Fruit fly (Drosophila melanogaster) whole organism, embryonic: ENCODE measurements around the gene CG32299.

ENCODE experiments used
- Antp ChIP-seq: fragments of 200-800 bp; sonication (Bioruptor generic); optimal IDR thresholded peaks from 3 replicates; lab custom pipeline; 2016; ENCODE audit warnings: missing biosample characterization, missing genetic modification characterization
- Atf3 ChIP-seq: fragments of 200-800 bp; sonication (Bioruptor generic); optimal IDR thresholded peaks from 3 replicates; lab custom pipeline; 2016; ENCODE audit warnings: missing biosample characterization, missing genetic modification characterization
- B-H2 ChIP-seq: fragments of 200-800 bp; sonication (Bioruptor generic); optimal IDR thresholded peaks from 2 replicates; lab custom pipeline; 2018; ENCODE audit warnings: missing biosample characterization, mild to moderate bottlenecking, missing genetic modification characterization
- CG10654 ChIP-seq: fragments of 200-800 bp; sonication (Bioruptor generic); optimal IDR thresholded peaks from 2 replicates; lab custom pipeline; 2016; ENCODE audit warnings: missing biosample characterization, missing genetic modification characterization
- CG11085 ChIP-seq: fragments of 200-800 bp; sonication (Bioruptor generic); IDR thresholded peaks from 2 replicates; pipeline ENCODE4 v1.3.6; 2022; ENCODE audit warnings: missing biosample characterization, missing genetic modification characterization
- CG12219 ChIP-seq: fragments of 200-800 bp; sonication (Bioruptor generic); optimal IDR thresholded peaks from 3 replicates; lab custom pipeline; 2018; ENCODE audit warnings: missing biosample characterization, mild to moderate bottlenecking, missing genetic modification characterization
- CG13624 ChIP-seq: fragments of 200-800 bp; sonication (Bioruptor generic); optimal IDR thresholded peaks from 2 replicates; lab custom pipeline; 2016; ENCODE audit warnings: missing biosample characterization, missing genetic modification characterization
- CG13775 ChIP-seq: fragments of 200-800 bp; sonication (Bioruptor generic); optimal IDR thresholded peaks from 3 replicates; lab custom pipeline; 2017; ENCODE audit warnings: missing biosample characterization, mild to moderate bottlenecking, missing genetic modification characterization
- CG15479 ChIP-seq: fragments of 200-800 bp; sonication (Bioruptor generic); optimal IDR thresholded peaks from 3 replicates; lab custom pipeline; 2019; ENCODE audit warnings: missing biosample characterization, mild to moderate bottlenecking, missing genetic modification characterization, moderate library complexity
- CG16813 ChIP-seq: fragments of 200-800 bp; sonication (Bioruptor generic); IDR thresholded peaks from 3 replicates; pipeline ENCODE4 v1.3.6; 2022; ENCODE audit warnings: missing biosample characterization, missing genetic modification characterization; ENCODE audit not compliant: partially characterized antibody
- CG17328 ChIP-seq: fragments of 200-800 bp; sonication (Bioruptor generic); IDR thresholded peaks from 2 replicates; pipeline ENCODE4 v1.3.6; 2022; ENCODE audit warnings: missing biosample characterization, missing genetic modification characterization
- CG17802 ChIP-seq: fragments of 200-800 bp; sonication (Bioruptor generic); optimal IDR thresholded peaks from 2 replicates; lab custom pipeline; 2018; ENCODE audit warnings: missing biosample characterization, mild to moderate bottlenecking, missing genetic modification characterization, moderate library complexity
- CG2875 ChIP-seq: fragments of 200-800 bp; sonication (Bioruptor generic); optimal IDR thresholded peaks from 2 replicates; lab custom pipeline; 2017; ENCODE audit warnings: missing biosample characterization, mild to moderate bottlenecking, missing genetic modification characterization, missing genetic modification reagents
- CG31224 ChIP-seq: fragments of 200-800 bp; sonication (Bioruptor generic); IDR thresholded peaks from 2 replicates; pipeline ENCODE4 v1.3.6; 2022; ENCODE audit warnings: missing biosample characterization, missing genetic modification characterization
- CG34224 ChIP-seq: fragments of 200-800 bp; sonication (Bioruptor generic); IDR thresholded peaks from 3 replicates; pipeline ENCODE4 v1.3.6; 2022; ENCODE audit warnings: missing biosample characterization, missing genetic modification characterization; ENCODE audit not compliant: partially characterized antibody
- CG42726 ChIP-seq: fragments of 200-800 bp; sonication (Bioruptor generic); IDR thresholded peaks from 2 replicates; pipeline ENCODE4 v1.3.6; 2022; ENCODE audit warnings: missing biosample characterization, missing genetic modification characterization; ENCODE audit not compliant: partially characterized antibody
- CG43689 ChIP-seq: fragments of 200-800 bp; sonication (Bioruptor generic); IDR thresholded peaks from 2 replicates; pipeline ENCODE4 v1.3.6; 2022; ENCODE audit warnings: missing biosample characterization, missing genetic modification characterization
- CG6654 ChIP-seq: fragments of 200-800 bp; sonication (Bioruptor generic); optimal IDR thresholded peaks from 2 replicates; lab custom pipeline; 2017; ENCODE audit warnings: missing biosample characterization, mild to moderate bottlenecking, missing genetic modification characterization
- CG6689 ChIP-seq: fragments of 200-800 bp; sonication (Bioruptor generic); IDR thresholded peaks from 2 replicates; pipeline ENCODE4 v1.3.6; 2022; ENCODE audit warnings: missing biosample characterization, missing genetic modification characterization
- CG7786 ChIP-seq: fragments of 200-800 bp; sonication (Bioruptor generic); optimal IDR thresholded peaks from 2 replicates; lab custom pipeline; 2016; ENCODE audit warnings: missing biosample characterization, missing genetic modification characterization
- CG7839 ChIP-seq: fragments of 200-800 bp; sonication (Bioruptor generic); optimal IDR thresholded peaks from 3 replicates; lab custom pipeline; 2018; ENCODE audit warnings: missing biosample characterization, mild to moderate bottlenecking, missing genetic modification characterization, moderate library complexity
- CG7987 ChIP-seq: fragments of 200-800 bp; sonication (Bioruptor generic); optimal IDR thresholded peaks from 2 replicates; lab custom pipeline; 2018; ENCODE audit warnings: missing biosample characterization, mild to moderate bottlenecking, missing genetic modification characterization, moderate library complexity
- CG8281 ChIP-seq: fragments of 200-800 bp; sonication (Bioruptor generic); optimal IDR thresholded peaks from 2 replicates; lab custom pipeline; 2018; ENCODE audit warnings: missing biosample characterization, mild to moderate bottlenecking, missing genetic modification characterization, moderate library complexity
- CG8290 ChIP-seq, 3 experiments: fragments of 200-800 bp; sonication (Bioruptor generic); optimal IDR thresholded peaks; 2 replicates each; lab custom pipeline; 2016 to 2019; ENCODE audit warnings: missing biosample characterization in 3 of 3, missing genetic modification characterization in 3 of 3, mild to moderate bottlenecking in 2 of 3, moderate library complexity in 1 of 3
- CG8388 ChIP-seq: fragments of 200-800 bp; sonication (Bioruptor generic); optimal IDR thresholded peaks from 2 replicates; lab custom pipeline; 2019; ENCODE audit warnings: missing biosample characterization, mild to moderate bottlenecking, missing genetic modification characterization, moderate library complexity
- CG8765 ChIP-seq: fragments of 200-800 bp; sonication (Bioruptor generic); IDR thresholded peaks from 2 replicates; pipeline ENCODE4 v1.3.6; 2022; ENCODE audit warnings: missing biosample characterization, missing genetic modification characterization
- CG8944 ChIP-seq: fragments of 200-800 bp; sonication (Bioruptor generic); optimal IDR thresholded peaks from 3 replicates; lab custom pipeline; 2016; ENCODE audit warnings: missing biosample characterization, missing genetic modification characterization
- D19A ChIP-seq: fragments of 200-800 bp; optimal IDR thresholded peaks from 3 replicates; lab custom pipeline; 2019; ENCODE audit warnings: missing biosample characterization, mild to moderate bottlenecking, missing genetic modification characterization, moderate library complexity
- GATAe ChIP-seq: fragments of 200-800 bp; sonication (Bioruptor generic); conservative IDR thresholded peaks from 2 replicates; pipeline ENCODE4 v1.3.6; 2022; ENCODE audit warnings: missing biosample characterization, missing genetic modification characterization
- Lhr ChIP-seq: fragments of 200-800 bp; sonication (Bioruptor generic); optimal IDR thresholded peaks from 3 replicates; lab custom pipeline; 2017; ENCODE audit warnings: mild to moderate bottlenecking, missing biosample characterization, missing genetic modification reagents, missing genetic modification characterization
- Meics ChIP-seq: fragments of 200-800 bp; sonication (Bioruptor generic); optimal IDR thresholded peaks from 2 replicates; lab custom pipeline; 2017; ENCODE audit warnings: missing biosample characterization, mild to moderate bottlenecking, missing genetic modification characterization
- Oli ChIP-seq: fragments of 200-800 bp; sonication (Bioruptor generic); optimal IDR thresholded peaks from 2 replicates; lab custom pipeline; 2018; ENCODE audit warnings: missing biosample characterization, mild to moderate bottlenecking, missing genetic modification characterization, moderate library complexity
- Poxn ChIP-seq: fragments of 200-800 bp; sonication (Bioruptor generic); IDR thresholded peaks from 2 replicates; pipeline ENCODE4 v1.3.6; 2022; ENCODE audit warnings: missing biosample characterization, missing genetic modification characterization
- Ssrp ChIP-seq: fragments of 200-800 bp; sonication (Bioruptor generic); optimal IDR thresholded peaks from 2 replicates; lab custom pipeline; 2018; ENCODE audit warnings: missing biosample characterization, mild to moderate bottlenecking, missing genetic modification characterization, moderate library complexity
- TFAM ChIP-seq: fragments of 200-800 bp; sonication (Bioruptor generic); optimal IDR thresholded peaks from 2 replicates; lab custom pipeline; 2017; ENCODE audit warnings: missing biosample characterization, missing genetic modification characterization, inconsistent platforms
- ato ChIP-seq: fragments of 200-800 bp; sonication (Bioruptor generic); IDR thresholded peaks from 2 replicates; pipeline ENCODE4 v1.3.6; 2022; ENCODE audit warnings: missing biosample characterization, missing genetic modification characterization; ENCODE audit not compliant: partially characterized antibody
- bbx ChIP-seq: fragments of 200-800 bp; sonication (Bioruptor generic); IDR thresholded peaks from 2 replicates; pipeline ENCODE4 v1.3.6; 2022; ENCODE audit warnings: missing biosample characterization, missing genetic modification characterization; ENCODE audit not compliant: partially characterized antibody
- bigmax ChIP-seq: fragments of 200-800 bp; sonication (Bioruptor generic); optimal IDR thresholded peaks from 2 replicates; lab custom pipeline; 2018; ENCODE audit warnings: missing biosample characterization, mild to moderate bottlenecking, missing genetic modification characterization
- cato ChIP-seq: fragments of 200-800 bp; sonication (Bioruptor generic); optimal IDR thresholded peaks from 2 replicates; lab custom pipeline; 2016; ENCODE audit warnings: missing biosample characterization, missing genetic modification characterization, borderline replicate concordance
- lov ChIP-seq, 2 experiments: fragments of 200-800 bp in 1 of 2; fragments of >200 bp in 1 of 2; sonication (Bioruptor generic) in 1 of 2; IDR thresholded peaks in 1 of 2; optimal IDR thresholded peaks in 1 of 2; 2 replicates in 1 of 2; 3 replicates in 1 of 2; pipeline versions ENCODE4 v1.3.6 to Lab custom; 2017 to 2022; ENCODE audit warnings: missing biosample characterization in 1 of 2, missing genetic modification characterization in 1 of 2
- mam ChIP-seq: fragments of 200-800 bp; sonication (Bioruptor generic); optimal IDR thresholded peaks from 3 replicates; lab custom pipeline; 2016; ENCODE audit warnings: missing biosample characterization, missing genetic modification characterization
- onecut ChIP-seq: fragments of 200-800 bp; sonication (Bioruptor generic); IDR thresholded peaks from 2 replicates; pipeline ENCODE4 v1.3.6; 2022; ENCODE audit warnings: missing biosample characterization, missing genetic modification characterization
- p53 ChIP-seq: fragments of 200-800 bp; sonication (Bioruptor generic); optimal IDR thresholded peaks from 2 replicates; lab custom pipeline; 2016; ENCODE audit warnings: missing biosample characterization, missing genetic modification characterization
- psq ChIP-seq: fragments of 200-800 bp; sonication (Bioruptor generic); optimal IDR thresholded peaks from 2 replicates; lab custom pipeline; 2017; ENCODE audit warnings: missing biosample characterization, missing genetic modification characterization
- repo ChIP-seq: fragments of 200-800 bp; sonication (Bioruptor generic); optimal IDR thresholded peaks from 2 replicates; lab custom pipeline; 2016; ENCODE audit warnings: missing biosample characterization, missing genetic modification characterization
- run ChIP-seq: fragments of 200-800 bp; sonication (Bioruptor generic); optimal IDR thresholded peaks from 3 replicates; lab custom pipeline; 2018; ENCODE audit warnings: missing biosample characterization, mild to moderate bottlenecking, missing genetic modification characterization
- so ChIP-seq: fragments of 200-800 bp; sonication (Bioruptor generic); IDR thresholded peaks from 3 replicates; pipeline ENCODE4 v1.3.6; 2022; ENCODE audit warnings: missing biosample characterization, missing genetic modification characterization
- ssp ChIP-seq: fragments of 200-800 bp; sonication (Bioruptor generic); IDR thresholded peaks from 2 replicates; pipeline ENCODE4 v1.3.6; 2022; ENCODE audit warnings: missing biosample characterization, missing genetic modification characterization

The CG32299 gene

DNA sequence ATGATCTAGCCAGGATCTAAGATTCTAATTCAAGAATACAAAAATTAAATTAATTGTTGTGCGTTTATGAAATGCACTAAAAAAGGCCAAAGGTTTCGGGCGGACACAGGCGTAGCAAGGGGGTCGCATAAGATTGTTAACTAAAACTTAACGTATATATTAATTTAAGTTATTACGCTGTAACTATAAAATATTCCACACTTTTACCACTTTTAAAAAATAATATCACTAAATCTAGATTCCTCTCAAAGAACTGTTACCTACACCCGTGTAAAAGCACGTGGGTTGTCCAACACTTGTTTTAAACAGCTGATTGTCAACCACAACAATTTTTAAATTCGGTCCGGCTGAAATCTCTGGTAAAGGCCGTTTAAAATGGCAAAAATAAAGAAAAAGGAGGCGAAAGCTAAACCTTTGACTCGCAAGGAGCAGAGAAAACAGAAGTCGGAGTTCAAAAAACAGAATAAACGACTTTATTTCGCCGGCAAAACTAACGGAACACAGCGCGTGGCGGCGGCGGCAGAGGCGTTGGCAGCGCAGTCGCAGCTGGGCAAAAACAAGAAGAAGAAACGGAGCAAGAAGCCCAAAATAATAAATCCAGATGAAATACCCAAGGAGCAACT is 17.3 kb downstream of the CG32299 start, which contains the start of the genes mRpL23 and CG9004 (continued):
- TF ChIP-seq CG43689 (GFP tag; lab: Robert Waterston, UW) (peak; percentile 99), CG11085 (GFP tag; lab: Robert Waterston, UW) (peak; percentile 100), CG7839 (tag; lab: Kevin White, UChicago) (peak; percentile 99), Oli (peak; percentile 99), ato (GFP tag; lab: Robert Waterston, UW) (no peak), CG42726 (GFP tag; lab: Robert Waterston, UW) (no peak), Lhr (GFP tag; lab: Kevin White, UChicago) (peak; percentile 97), CG31224 (GFP tag; lab: Robert Waterston, UW) (peak; percentile 98), CG8290 (GFP tag; optimal IDR thresholded peaks at IDR 0.05; lab: Kevin White, UChicago) (peak; percentile 98), CG8290 (tag; optimal IDR thresholded peaks at IDR 0.05; lab: Kevin White, UChicago) (peak; percentile 96 to 99), bigmax (peak; percentile 66), CG6654 (peak; percentile 93), GATAe (GFP tag; lab: Robert Waterston, UW) (peak; percentile 99), CG8765 (GFP tag; lab: Robert Waterston, UW) (peak; percentile 99), CG12219 (GFP tag; lab: Kevin White, UChicago) (peak; percentile 98), mam (GFP tag; lab: Kevin White, UChicago) (peak; percentile 99), CG13624 (peak; percentile 99), CG17328 (peak; percentile 100), Poxn (GFP tag; lab: Robert Waterston, UW) (peak; percentile 98), CG6689 (peak; percentile 99), bbx (GFP tag; lab: Robert Waterston, UW) (no peak), cato (GFP tag; lab: Kevin White, UChicago) (peak; percentile 99), run (tag; lab: Kevin White, UChicago) (peak; percentile 97), CG15479 (GFP tag; lab: Kevin White, UChicago) (peak; percentile 70), lov (optimal IDR thresholded peaks at IDR 0.05; lab: Kevin White, UChicago) (no peak), lov (GFP tag; IDR thresholded peaks at IDR 0.05; lab: Robert Waterston, UW) (peak; percentile 99), CG8281 (tag; lab: Kevin White, UChicago) (peak; percentile 94), CG17802 (peak; percentile 92), CG34224 (GFP tag; lab: Robert Waterston, UW) (0 out of 3 replicates have a peak, but pooled peaks have one; percentile 31), CG13775 (GFP tag; lab: Kevin White, UChicago) (peak; percentile 99), B-H2 (GFP tag; lab: Kevin White, UChicago) (peak; percentile 99), so (GFP tag; lab: Robert Waterston, UW) (peak; percentile 99), CG7987 (GFP tag; lab: Kevin White, UChicago) (peak; percentile 96), CG10654 (GFP tag; lab: Kevin White, UChicago) (peak; percentile 99), CG2875 (GFP tag; lab: Kevin White, UChicago) (peak; percentile 97), onecut (GFP tag; lab: Robert Waterston, UW) (peak; percentile 97), D19A (tag; lab: Kevin White, UChicago) (peak; percentile 95), CG8388 (GFP tag; lab: Kevin White, UChicago) (peak; percentile 98), repo (peak; percentile 98), p53 (GFP tag; lab: Kevin White, UChicago) (peak; percentile 93), psq (GFP tag; lab: Kevin White, UChicago) (peak; percentile 96), TFAM (GFP tag; lab: Kevin White, UChicago) (peak; percentile 93), CG8944 (GFP tag; lab: Kevin White, UChicago) (peak; percentile 98), Antp (GFP tag; lab: Kevin White, UChicago) (peak; percentile 97), Meics (GFP tag; lab: Kevin White, UChicago) (peak; percentile 99), CG7786 (GFP tag; lab: Kevin White, UChicago) (peak; percentile 98), Atf3 (peak; percentile 98), ssp (GFP tag; lab: Robert Waterston, UW) (peak; percentile 97), CG16813 (0 out of 3 replicates have a peak, but pooled peaks have one; percentile 8), Ssrp (tag; lab: Kevin White, UChicago) (peak; percentile 99)
